Fruit fly (Drosophila melanogaster) whole organism, prepupa: Measurements from ENCODE around the gene Tcs3.

ENCODE experiments used
- CG3032 ChIP-seq: fragments of 200-800 bp; optimal IDR thresholded peaks from 2 replicates; lab custom pipeline; 2019; ENCODE audit warnings: missing biosample characterization, mild to moderate bottlenecking, missing genetic modification characterization, moderate library complexity
- CG32006 ChIP-seq: fragments of 200-800 bp; sonication (Bioruptor generic); optimal IDR thresholded peaks from 3 replicates; lab custom pipeline; 2017; ENCODE audit warnings: missing biosample characterization, mild to moderate bottlenecking, missing genetic modification characterization
- CG7368 ChIP-seq: fragments of 200-800 bp; sonication (Bioruptor generic); optimal IDR thresholded peaks from 3 replicates; lab custom pipeline; 2016; ENCODE audit warnings: missing biosample characterization, missing genetic modification characterization
- CG8119 ChIP-seq: fragments of 200-800 bp; sonication (Bioruptor generic); IDR thresholded peaks from 3 replicates; pipeline ENCODE4 v1.3.6; 2022; ENCODE audit warnings: missing biosample characterization, missing genetic modification characterization
- Eip93F ChIP-seq: fragments of 200-800 bp; sonication (Bioruptor generic); optimal IDR thresholded peaks from 2 replicates; lab custom pipeline; 2016; ENCODE audit warnings: missing biosample characterization, mild to moderate bottlenecking, missing genetic modification characterization
- Ets21C ChIP-seq: fragments of 200-800 bp; sonication (Bioruptor generic); optimal IDR thresholded peaks from 3 replicates; lab custom pipeline; 2016; ENCODE audit warnings: missing biosample characterization, missing genetic modification characterization
- Hr38 ChIP-seq: sonication (Bioruptor generic); optimal IDR thresholded peaks from 2 replicates; lab custom pipeline; 2016; ENCODE audit warnings: missing biosample characterization, missing genetic modification characterization
- Hr39 ChIP-seq: fragments of 200-800 bp; sonication (Bioruptor generic); optimal IDR thresholded peaks from 2 replicates; lab custom pipeline; 2016; ENCODE audit warnings: missing biosample characterization, missing genetic modification characterization
- Lpt ChIP-seq: fragments of 200-800 bp; sonication (Bioruptor generic); optimal IDR thresholded peaks from 3 replicates; lab custom pipeline; 2016; ENCODE audit warnings: missing biosample characterization, missing genetic modification characterization
- Sox14 ChIP-seq: fragments of 200-800 bp; sonication (Bioruptor generic); optimal IDR thresholded peaks from 3 replicates; lab custom pipeline; 2016; ENCODE audit warnings: missing biosample characterization, missing genetic modification characterization
- cyc ChIP-seq: fragments of 200-800 bp; sonication (Bioruptor generic); optimal IDR thresholded peaks from 3 replicates; lab custom pipeline; 2016; ENCODE audit warnings: missing biosample characterization, missing genetic modification characterization
- dsx ChIP-seq: fragments of 200-800 bp; optimal IDR thresholded peaks from 3 replicates; lab custom pipeline; 2019; ENCODE audit warnings: missing biosample characterization, mild to moderate bottlenecking, missing genetic modification characterization, moderate library complexity; ENCODE audit not compliant: poor library complexity, severe bottlenecking
- pdm3 ChIP-seq: fragments of 200-800 bp; sonication (Bioruptor generic); optimal IDR thresholded peaks from 3 replicates; lab custom pipeline; 2016; ENCODE audit warnings: missing biosample characterization, missing genetic modification characterization
- spab ChIP-seq: fragments of 200-800 bp; sonication (Bioruptor generic); optimal IDR thresholded peaks from 2 replicates; lab custom pipeline; 2017; ENCODE audit warnings: missing biosample characterization, mild to moderate bottlenecking, missing genetic modification characterization, missing genetic modification reagents

DNA sequence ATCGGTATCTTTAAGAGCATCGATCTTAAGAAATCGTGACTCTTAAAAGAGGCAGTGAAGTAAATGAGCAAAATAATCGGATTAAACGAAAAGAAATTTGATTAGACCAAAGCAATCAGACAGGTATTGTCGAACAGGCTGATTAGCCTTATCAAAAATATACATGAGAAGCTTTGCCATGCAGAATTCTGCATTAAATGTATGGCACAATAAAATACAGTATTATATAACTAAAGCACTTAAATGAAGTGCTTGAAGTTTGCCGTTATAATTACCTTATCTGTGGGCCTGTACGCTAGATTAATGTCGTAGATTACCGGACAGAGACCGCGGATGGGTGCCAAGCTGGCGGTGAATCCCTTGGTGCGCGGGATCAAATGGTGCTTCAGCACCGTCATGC, 31.3 kb downstream of the Tcs3 start:
- TF ChIP-seq Hr38 (GFP tag; lab: Kevin White, UChicago), result no peak
- TF ChIP-seq dsx (GFP tag; lab: Kevin White, UChicago), result no peak
- TF ChIP-seq pdm3 (GFP tag; lab: Kevin White, UChicago), result no peak
- TF ChIP-seq Hr39, result no peak
- no peak for TF ChIP-seq Lpt (GFP tag; lab: Kevin White, UChicago)
- TF ChIP-seq CG3032 (tag; lab: Kevin White, UChicago), result no peak
- no peak for TF ChIP-seq cyc (GFP tag; lab: Kevin White, UChicago)
- TF ChIP-seq CG32006 (GFP tag; lab: Kevin White, UChicago), result no peak
- TF ChIP-seq CG7368 (GFP tag; lab: Kevin White, UChicago), result no peak
- TF ChIP-seq Ets21C, result no peak
- TF ChIP-seq Eip93F (GFP tag; lab: Kevin White, UChicago), result no peak
- TF ChIP-seq Sox14, result no peak
- TF ChIP-seq CG8119, result no peak
- no peak for TF ChIP-seq spab (GFP tag; lab: Kevin White, UChicago)
